Fruit fly (Drosophila melanogaster) whole organism, larva: ENCODE results near the gene Rpp20.

Experiments used
- noc ChIP-seq: fragments of 200-800 bp; sonication (Bioruptor generic); optimal IDR thresholded peaks from 3 replicates; lab custom pipeline; 2019; ENCODE audit warnings: missing biosample characterization, mild to moderate bottlenecking, missing genetic modification characterization, moderate library complexity

Gene Rpp20

DNA sequence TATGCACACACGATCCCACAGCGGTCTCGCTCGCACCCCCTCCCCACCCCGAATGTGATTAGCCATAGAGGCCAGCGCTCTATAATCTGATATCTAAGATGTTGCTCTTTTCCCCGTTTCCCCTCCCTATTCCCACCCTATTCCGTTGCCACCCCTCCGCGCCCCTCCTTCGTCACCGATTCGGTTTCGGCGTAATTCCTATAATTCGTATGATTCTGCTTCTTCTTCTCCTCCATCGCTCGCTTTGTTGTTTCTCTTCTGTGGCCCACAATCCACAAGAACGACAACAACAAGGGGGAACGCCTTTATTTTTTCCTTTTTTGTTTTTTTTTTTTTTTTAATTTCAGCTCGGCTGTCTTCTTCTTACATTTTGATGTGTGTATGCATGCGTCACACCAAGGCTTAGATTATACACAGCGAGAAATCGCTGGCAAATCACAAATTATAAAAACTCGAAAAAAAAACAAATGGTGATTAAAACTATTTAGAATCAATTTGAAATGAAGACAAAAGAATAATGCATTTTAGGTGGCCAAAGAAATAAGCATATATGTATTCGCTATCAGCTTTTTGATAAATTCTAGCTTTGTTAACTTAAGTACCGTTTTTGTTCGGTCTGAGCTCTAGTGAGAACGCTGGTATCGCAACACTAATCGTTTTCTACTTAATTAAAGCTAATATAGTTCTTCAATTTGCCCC lies 25.7 kb downstream of the Rpp20 start:
- no peak for TF ChIP-seq noc (tag; lab: Kevin White, UChicago)

- no peak for TF ChIP-seq noc (tag; lab: Kevin White, UChicago)
These were observed 27.9 kb downstream of the Rpp20 start for dm6 chrX:19772002-19772622.

dm6 chrX:19773734-19774702 lies 29.8 kb downstream of the Rpp20 start:
- no peak for TF ChIP-seq noc (tag; lab: Kevin White, UChicago)

dm6 chrX:19775055-19775645 lies 30.9 kb downstream of the Rpp20 start:
- TF ChIP-seq noc (tag; lab: Kevin White, UChicago), result no peak

dm6 chrX:19781861-19782260 lies 37.6 kb downstream of the Rpp20 start:
- no peak for TF ChIP-seq noc (tag; lab: Kevin White, UChicago)

DNA sequence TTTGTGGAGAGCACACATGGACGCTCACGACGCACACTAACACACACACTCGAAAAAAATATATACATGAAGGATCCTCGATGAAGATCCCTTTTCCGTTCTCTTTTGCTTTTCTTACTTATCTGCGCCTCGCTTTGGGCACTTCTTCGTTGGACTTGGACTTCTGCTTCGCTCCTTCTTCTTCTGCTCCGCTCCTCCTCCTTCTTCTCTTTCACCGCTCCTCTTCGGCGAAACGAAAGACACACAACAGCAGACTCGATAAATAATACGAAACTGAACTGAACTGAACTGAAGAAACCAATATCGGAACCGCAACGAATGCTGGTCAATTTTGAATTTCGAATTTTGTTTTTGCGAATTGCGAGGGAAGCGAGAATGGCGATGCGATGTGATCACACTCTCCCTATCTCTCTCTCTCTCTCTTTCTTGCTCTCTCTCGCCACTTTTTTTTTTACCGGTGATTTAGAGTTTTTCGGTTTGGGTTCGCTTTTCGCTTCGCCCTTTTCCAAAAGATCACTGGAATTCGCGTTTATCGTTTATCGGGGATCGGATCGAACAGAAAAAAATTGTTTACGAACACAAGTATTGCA lies 38.6 kb downstream of the Rpp20 start:
- TF ChIP-seq noc (tag; lab: Kevin White, UChicago), result no peak

DNA sequence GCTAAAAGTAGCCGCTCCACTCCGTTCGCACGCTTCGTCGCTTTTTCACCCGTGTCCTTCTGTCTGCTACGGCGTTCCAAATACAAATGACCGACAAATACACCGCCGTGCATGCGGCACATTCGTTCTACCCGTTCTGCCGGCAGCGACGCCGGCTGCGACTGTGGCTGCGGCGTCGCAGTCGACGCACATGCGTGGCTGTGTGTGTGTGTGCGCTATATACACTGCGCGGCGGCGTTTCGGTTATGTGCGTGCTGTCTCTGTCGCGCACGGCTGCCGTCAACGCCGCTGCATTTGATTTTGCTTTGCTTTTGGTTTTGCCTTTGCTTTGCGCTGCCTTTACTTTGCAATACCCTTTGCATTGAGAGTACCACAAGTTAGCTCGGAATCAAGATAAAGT lies 39.2 kb downstream of the Rpp20 start, which contains the start of gene zld:
Gene zld, minus strand, starts transcription at position 92 of the 400 bp plus-strand sequence.
- no peak for TF ChIP-seq noc (tag; lab: Kevin White, UChicago)

DNA sequence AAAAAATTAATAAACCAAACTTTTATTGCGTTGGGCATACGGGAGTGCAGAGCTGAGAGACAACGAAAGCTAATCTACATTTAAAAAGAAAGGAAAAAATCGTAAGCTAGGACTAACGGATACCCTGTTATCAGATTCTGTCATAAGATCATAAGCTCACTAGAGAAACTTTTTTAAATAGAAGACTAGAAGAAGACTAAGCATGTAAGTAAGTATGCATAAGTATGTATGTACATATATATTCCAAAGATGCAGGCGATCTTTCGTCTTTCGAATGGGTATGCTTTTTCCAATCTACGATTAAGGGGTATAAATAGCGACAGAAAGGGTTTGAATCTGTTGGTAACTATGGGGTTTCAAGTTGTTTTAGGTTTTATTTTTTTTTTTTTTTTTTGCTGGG lies 40.6 kb downstream of the Rpp20 start:
- peak; percentile 40 for TF ChIP-seq noc (tag; lab: Kevin White, UChicago)

- TF ChIP-seq noc (tag; lab: Kevin White, UChicago), result no peak
These were observed 41.2 kb downstream of the Rpp20 start for dm6 chrX:19785403-19785802.

- no peak for TF ChIP-seq noc (tag; lab: Kevin White, UChicago)
These were observed 42.6 kb downstream of the Rpp20 start for dm6 chrX:19786823-19787222.

- no peak for TF ChIP-seq noc (tag; lab: Kevin White, UChicago)
These were observed 43.8 kb downstream of the Rpp20 start for dm6 chrX:19787921-19788620.

DNA sequence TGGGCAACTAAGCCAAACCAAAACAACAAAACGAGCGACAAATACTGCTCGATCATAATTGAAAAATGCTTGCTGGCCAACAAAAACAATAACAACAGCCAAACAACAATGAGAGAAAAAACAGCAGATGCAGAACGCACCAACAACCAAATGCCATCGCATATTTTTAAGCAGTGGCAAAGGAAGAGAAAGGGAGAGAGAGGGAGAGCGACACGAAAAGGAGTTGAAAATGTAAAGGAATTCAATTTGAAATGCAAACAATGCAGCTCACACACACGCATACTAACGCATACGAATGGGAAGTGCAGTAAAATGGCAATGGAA lies 44.4 kb downstream of the Rpp20 start:
- no peak for TF ChIP-seq noc (tag; lab: Kevin White, UChicago)

dm6 chrX:19791832-19792231 lies 47.6 kb downstream of the Rpp20 start:
- TF ChIP-seq noc (tag; lab: Kevin White, UChicago), result no peak

dm6 chrX:19792572-19792971 lies 48.3 kb downstream of the Rpp20 start:
- TF ChIP-seq noc (tag; lab: Kevin White, UChicago), result no peak
